Worm (Caenorhabditis elegans): ENCODE measurements around the gene srlf-30.

The srlf-30 gene

ce11 chrIV:10933777-10934546, 33.8 kb downstream of the srlf-30 start (continued):
- TF ChIP-seq lin-38 (GFP tag; IDR thresholded peaks at IDR 0.05), result peak; percentile 58
- peak; percentile 54 for TF ChIP-seq hlh-11 (tag; optimal IDR thresholded peaks at IDR 0.05)
- peak; percentile 65 for TF ChIP-seq ama-1 (optimal IDR thresholded peaks at IDR 0.05)
- TF ChIP-seq mes-2 (tag; optimal IDR thresholded peaks at IDR 0.05; ENCODE audit: poor library complexity, severe bottlenecking), result peak; percentile 25
- no peak for TF ChIP-seq fos-1 (tag; optimal IDR thresholded peaks at IDR 0.05)
- TF ChIP-seq nhr-48 (tag; optimal IDR thresholded peaks at IDR 0.05), result peak; percentile 49
- peak; percentile 18; the same call in 1 of the 2 replicates for TF ChIP-seq vab-7 (GFP tag; IDR thresholded peaks at IDR 0.05)
- TF ChIP-seq daf-16 (GFP tag; optimal IDR thresholded peaks at IDR 0.05), result no peak
- peak; percentile 30 for TF ChIP-seq daf-16 (tag; optimal IDR thresholded peaks at IDR 0.05)
- TF ChIP-seq hmg-1.1 (GFP tag; IDR thresholded peaks at IDR 0.05), result peak; percentile 52; the same call in 1 of the 2 replicates
- TF ChIP-seq lin-1 (GFP tag; IDR thresholded peaks at IDR 0.05), result peak; percentile 7; the same call in 1 of the 2 replicates
- peak; percentile 20 for TF ChIP-seq spr-1 (tag; optimal IDR thresholded peaks at IDR 0.05)
- peak; percentile 56 for TF ChIP-seq aha-1 (tag)

ce11 chrIV:10934786-10935185, 34.6 kb downstream of the srlf-30 start:
- TF ChIP-seq snpc-1.2 (GFP tag; IDR thresholded peaks at IDR 0.05) (no peak), F26F4.8 (GFP tag; conservative IDR thresholded peaks at IDR 0.05) (no peak), F10B5.3 (tag; optimal IDR thresholded peaks at IDR 0.05) (no peak), nhr-77 (tag; optimal IDR thresholded peaks at IDR 0.05) (no peak), unc-62 (GFP tag; optimal IDR thresholded peaks at IDR 0.05 in 1 of 2) (peak in 1 of 2 experiments; percentile 42), unc-62 (tag; optimal IDR thresholded peaks at IDR 0.05) (no peak)

- TF ChIP-seq F26F4.8 (GFP tag; conservative IDR thresholded peaks at IDR 0.05) (no peak), daf-8 (GFP tag; IDR thresholded peaks at IDR 0.05) (no peak), nhr-102 (tag; optimal IDR thresholded peaks at IDR 0.05) (peak; percentile 43), ZK337.2 (GFP tag; IDR thresholded peaks at IDR 0.05) (no peak), madf-9 (GFP tag; conservative IDR thresholded peaks at IDR 0.05) (peak; percentile 57; the same call in 1 of the 2 replicates), mdt-29 (GFP tag; IDR thresholded peaks at IDR 0.05) (peak; percentile 80), rbr-2 (tag; optimal IDR thresholded peaks at IDR 0.05) (no peak), spr-3 (GFP tag; optimal IDR thresholded peaks at IDR 0.05) (no peak), lsy-2 (tag; optimal IDR thresholded peaks at IDR 0.05) (peak; percentile 85 to 90), lin-39 (tag; optimal IDR thresholded peaks at IDR 0.05) (no peak), ztf-11 (tag; optimal IDR thresholded peaks at IDR 0.05) (no peak), fos-1 (tag; optimal IDR thresholded peaks at IDR 0.05) (no peak), nhr-10 (tag; optimal IDR thresholded peaks at IDR 0.05) (no peak), nhr-25 (tag; optimal IDR thresholded peaks at IDR 0.05; ENCODE audit: borderline replicate concordance, insufficient read depth) (no peak), Y48G9A.11 (GFP tag; IDR thresholded peaks at IDR 0.05) (no peak), ces-1 (GFP tag; optimal IDR thresholded peaks at IDR 0.05) (no peak), mxl-2 (GFP tag; conservative IDR thresholded peaks at IDR 0.05) (peak; percentile 91), hlh-30 (tag; optimal IDR thresholded peaks at IDR 0.05; ENCODE audit: insufficient read depth) (peak; percentile 100), set-16 (GFP tag; IDR thresholded peaks at IDR 0.05) (peak; percentile 49), nhr-48 (tag; optimal IDR thresholded peaks at IDR 0.05) (peak; percentile 81), lin-38 (GFP tag; IDR thresholded peaks at IDR 0.05) (no peak), zip-11 (GFP tag; IDR thresholded peaks at IDR 0.05) (no peak), nhr-28 (tag; optimal IDR thresholded peaks at IDR 0.05) (peak; percentile 55), ceh-82 (tag; optimal IDR thresholded peaks at IDR 0.05) (no peak), hmg-1.1 (GFP tag; IDR thresholded peaks at IDR 0.05) (peak; percentile 78), duxl-1 (tag; optimal IDR thresholded peaks at IDR 0.05; ENCODE audit: poor library complexity) (no peak), lin-1 (GFP tag; IDR thresholded peaks at IDR 0.05) (0 out of 2 replicates have a peak, but pooled peaks have one; percentile 54), lin-29 (GFP tag; IDR thresholded peaks at IDR 0.05) (no peak), daf-12 (tag; optimal IDR thresholded peaks at IDR 0.05) (no peak), pha-4 (GFP tag; IDR thresholded peaks at IDR 0.05) (no peak), pha-4 (tag; optimal IDR thresholded peaks at IDR 0.05) (no peak), dpl-1 (GFP tag; optimal IDR thresholded peaks at IDR 0.05) (peak; percentile 59), dmd-8 (GFP tag; IDR thresholded peaks at IDR 0.05) (no peak), aly-2 (tag; optimal IDR thresholded peaks at IDR 0.05) (no peak)
Observed at ce11 chrIV:10935336-10935735, 35.2 kb downstream of the srlf-30 start.

Data from whole organism, L4 larva.